Fruit fly (Drosophila melanogaster): Measurements from ENCODE around the gene GMF.

Gene GMF

dm6 chr2L:16277922-16278321 is 24.8 kb downstream of the GMF start (continued):
- TF ChIP-seq vfl (GFP tag; optimal IDR thresholded peaks at IDR 0.05) (no peak), CG18619 (GFP tag; optimal IDR thresholded peaks at IDR 0.05) (no peak), her (GFP tag; optimal IDR thresholded peaks at IDR 0.05) (no peak), nom (GFP tag; optimal IDR thresholded peaks at IDR 0.05) (peak; percentile 65), CG12391 (tag; optimal IDR thresholded peaks at IDR 0.05) (no peak), lmd (GFP tag; IDR thresholded peaks at IDR 0.05) (no peak), CG16779 (GFP tag; IDR thresholded peaks at IDR 0.05) (no peak), gce (GFP tag; IDR thresholded peaks at IDR 0.05) (no peak), CG7839 (tag; optimal IDR thresholded peaks at IDR 0.05) (no peak), Sox102F (GFP tag; optimal IDR thresholded peaks at IDR 0.05) (no peak), Dbx (GFP tag; IDR thresholded peaks at IDR 0.05) (no peak), CG13624 (GFP tag; optimal IDR thresholded peaks at IDR 0.05) (no peak), Myb (GFP tag; optimal IDR thresholded peaks at IDR 0.05) (no peak), pfk (GFP tag; optimal IDR thresholded peaks at IDR 0.05) (peak; percentile 2), CG13894 (tag; optimal IDR thresholded peaks at IDR 0.05) (peak; percentile 72), CG7556 (GFP tag; optimal IDR thresholded peaks at IDR 0.05) (no peak), CG8089 (GFP tag; optimal IDR thresholded peaks at IDR 0.05) (no peak), pzg (GFP tag; optimal IDR thresholded peaks at IDR 0.05) (no peak), CG1602 (GFP tag; optimal IDR thresholded peaks at IDR 0.05) (no peak), Usf (GFP tag; optimal IDR thresholded peaks at IDR 0.05) (no peak), caup (GFP tag; optimal IDR thresholded peaks at IDR 0.05; ENCODE audit: severe bottlenecking) (no peak), Rfx (GFP tag; IDR thresholded peaks at IDR 0.05) (peak; percentile 54; the same call in 1 of the 2 replicates), CG12769 (tag; optimal IDR thresholded peaks at IDR 0.05) (peak; percentile 26), mirr (GFP tag; optimal IDR thresholded peaks at IDR 0.05) (no peak), kni (GFP tag; optimal IDR thresholded peaks at IDR 0.05) (no peak), CG6813 (GFP tag; optimal IDR thresholded peaks at IDR 0.05) (no peak), CG2712 (tag; optimal IDR thresholded peaks at IDR 0.05) (no peak), pita (GFP tag; optimal IDR thresholded peaks at IDR 0.05) (no peak), HLH4C (GFP tag; IDR thresholded peaks at IDR 0.05; ENCODE audit: partially characterized antibody) (no peak), gro (GFP tag; optimal IDR thresholded peaks at IDR 0.05) (no peak), HLHmδ (GFP tag; optimal IDR thresholded peaks at IDR 0.05) (no peak), cwo (GFP tag; optimal IDR thresholded peaks at IDR 0.05) (no peak), slbo (GFP tag; IDR thresholded peaks at IDR 0.05) (no peak), zfh2 (GFP tag; optimal IDR thresholded peaks at IDR 0.05) (no peak), CG7786 (GFP tag; optimal IDR thresholded peaks at IDR 0.05) (no peak), CG42726 (GFP tag; IDR thresholded peaks at IDR 0.05; ENCODE audit: partially characterized antibody) (no peak), gem (tag; optimal IDR thresholded peaks at IDR 0.05) (no peak), run (tag; optimal IDR thresholded peaks at IDR 0.05) (no peak), CG14441 (GFP tag; IDR thresholded peaks at IDR 0.05) (no peak), Rx (GFP tag; IDR thresholded peaks at IDR 0.05) (no peak), CG18599 (GFP tag; optimal IDR thresholded peaks at IDR 0.05) (no peak), sens (GFP tag) (no peak), jing (GFP tag; optimal IDR thresholded peaks at IDR 0.05) (no peak), mam (GFP tag; optimal IDR thresholded peaks at IDR 0.05) (no peak), CG6175 (GFP tag; IDR thresholded peaks at IDR 0.05) (no peak), insv (GFP tag; optimal IDR thresholded peaks at IDR 0.05) (no peak), CG9727 (GFP tag; optimal IDR thresholded peaks at IDR 0.05) (no peak), CG18011 (GFP tag; optimal IDR thresholded peaks at IDR 0.05) (no peak), twi (tag; optimal IDR thresholded peaks at IDR 0.05) (no peak), CG10431 (GFP tag; optimal IDR thresholded peaks at IDR 0.05) (no peak), maf-S (GFP tag; optimal IDR thresholded peaks at IDR 0.05) (no peak)

All from whole organism, embryonic.